Fruit fly (Drosophila melanogaster) whole organism, adult: Measurements from ENCODE around the gene CG32263.

ENCODE experiments used
- CG11617 ChIP-seq: fragments of 200-800 bp; sonication (Bioruptor generic); optimal IDR thresholded peaks from 2 replicates; lab custom pipeline; 2017; ENCODE audit warnings: mild to moderate bottlenecking, missing biosample characterization, missing genetic modification reagents, missing genetic modification characterization
- CG1620 ChIP-seq: fragments of 200-800 bp; sonication (Bioruptor generic); optimal IDR thresholded peaks from 2 replicates; lab custom pipeline; 2016; ENCODE audit warnings: missing biosample characterization, missing genetic modification characterization
- CG7045 ChIP-seq: fragments of 200-800 bp; sonication (Bioruptor generic); optimal IDR thresholded peaks from 2 replicates; lab custom pipeline; 2017; ENCODE audit warnings: missing biosample characterization, mild to moderate bottlenecking, missing genetic modification characterization
- Clk ChIP-seq: fragments of 200-800 bp; sonication (Bioruptor generic); optimal IDR thresholded peaks from 2 replicates; lab custom pipeline; 2017; ENCODE audit warnings: missing biosample characterization, missing genetic modification characterization
- Crg-1 ChIP-seq: fragments of 200-800 bp; sonication (Bioruptor generic); optimal IDR thresholded peaks from 2 replicates; lab custom pipeline; 2016; ENCODE audit warnings: missing biosample characterization, missing genetic modification characterization
- Hr96 ChIP-seq: fragments of 200-800 bp; sonication (Bioruptor generic); optimal IDR thresholded peaks from 2 replicates; lab custom pipeline; 2016; ENCODE audit warnings: missing biosample characterization, missing genetic modification characterization
- Mnt ChIP-seq: fragments of 200-800 bp; sonication (Bioruptor generic); optimal IDR thresholded peaks from 2 replicates; lab custom pipeline; 2016; ENCODE audit warnings: missing biosample characterization, mild to moderate bottlenecking, missing genetic modification characterization
- bab1 ChIP-seq: fragments of 200-800 bp; sonication (Bioruptor generic); optimal IDR thresholded peaks from 3 replicates; lab custom pipeline; 2019; ENCODE audit warnings: missing biosample characterization, mild to moderate bottlenecking, missing genetic modification characterization, moderate library complexity
- cic ChIP-seq: fragments of 200-800 bp; sonication (Bioruptor generic); optimal IDR thresholded peaks from 2 replicates; lab custom pipeline; 2017; ENCODE audit warnings: missing biosample characterization, mild to moderate bottlenecking, missing genetic modification characterization, moderate library complexity
- ovo ChIP-seq: fragments of 200-800 bp; sonication (Bioruptor generic); optimal IDR thresholded peaks from 2 replicates; lab custom pipeline; 2016; ENCODE audit warnings: missing biosample characterization, missing genetic modification characterization

DNA sequence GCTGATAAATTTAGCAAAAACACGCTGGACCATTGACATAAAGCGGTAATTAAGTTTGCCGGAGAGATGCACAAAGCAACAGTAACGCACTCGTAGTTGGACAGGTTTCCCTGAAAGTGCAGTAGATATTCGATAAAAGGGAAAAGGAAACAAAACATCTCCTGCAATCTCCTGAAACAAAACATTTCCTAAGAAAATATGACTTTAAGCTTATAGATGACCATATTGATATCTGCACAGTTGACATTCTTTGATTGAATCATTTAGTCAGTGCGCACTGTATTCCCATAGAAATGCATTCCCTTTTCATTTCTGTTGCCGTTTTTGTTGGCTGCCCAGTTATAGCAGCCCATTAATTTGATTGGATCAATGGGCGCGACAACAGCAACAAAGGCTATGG lies 41.9 kb upstream of the CG32263 start:
- TF ChIP-seq ovo (GFP tag; lab: Kevin White, UChicago) (no peak), Mnt (GFP tag; lab: Kevin White, UChicago) (no peak), Clk (GFP tag; lab: Kevin White, UChicago) (no peak), Hr96 (no peak), CG7045 (GFP tag; lab: Kevin White, UChicago) (no peak), CG11617 (GFP tag; lab: Kevin White, UChicago) (no peak), cic (GFP tag; lab: Kevin White, UChicago) (no peak), Crg-1 (GFP tag; lab: Kevin White, UChicago) (no peak), bab1 (GFP tag; lab: Kevin White, UChicago) (no peak), CG1620 (no peak)
